Fruit fly (Drosophila melanogaster) whole organism, larva: ENCODE results near the gene CG42537.

Experiments used
- noc ChIP-seq: fragments of 200-800 bp; sonication (Bioruptor generic); optimal IDR thresholded peaks from 3 replicates; lab custom pipeline; 2019; ENCODE audit warnings: missing biosample characterization, mild to moderate bottlenecking, missing genetic modification characterization, moderate library complexity

Gene CG42537

dm6 chr3R:6426173-6426899, 48.7 kb downstream of the CG42537 start:
- no peak for TF ChIP-seq noc (tag; lab: Kevin White, UChicago)
